Fruit fly (Drosophila melanogaster) whole organism, embryonic: ENCODE data around the gene RSG7.
A peak's percentile ranks its signal among the peaks of the same experiment; 100 is the strongest.

Source experiments
- Atf-2 ChIP-seq: fragments of 200-800 bp; sonication (Bioruptor generic); optimal IDR thresholded peaks from 2 replicates; lab custom pipeline; 2016; ENCODE audit warnings: missing biosample characterization, missing genetic modification characterization
- CG13624 ChIP-seq: fragments of 200-800 bp; sonication (Bioruptor generic); optimal IDR thresholded peaks from 2 replicates; lab custom pipeline; 2016; ENCODE audit warnings: missing biosample characterization, missing genetic modification characterization
- CG16779 ChIP-seq: fragments of 200-800 bp; sonication (Bioruptor generic); IDR thresholded peaks from 2 replicates; pipeline ENCODE4 v1.3.6; 2022; ENCODE audit warnings: missing biosample characterization, missing genetic modification characterization
- CG16815 ChIP-seq: fragments of 200-800 bp; sonication (Bioruptor generic); optimal IDR thresholded peaks from 3 replicates; lab custom pipeline; 2017; ENCODE audit warnings: missing biosample characterization, mild to moderate bottlenecking, missing genetic modification characterization
- CG16863 ChIP-seq: fragments of 200-800 bp; sonication (Bioruptor generic); optimal IDR thresholded peaks from 3 replicates; lab custom pipeline; 2016; ENCODE audit warnings: missing biosample characterization, missing genetic modification characterization
- CG17829 ChIP-seq: fragments of 200-800 bp; optimal IDR thresholded peaks from 2 replicates; lab custom pipeline; 2019; ENCODE audit warnings: missing biosample characterization, mild to moderate bottlenecking, missing genetic modification characterization, moderate library complexity
- CG18476 ChIP-seq: fragments of 200-800 bp; sonication (Bioruptor generic); optimal IDR thresholded peaks from 2 replicates; lab custom pipeline; 2016; ENCODE audit warnings: missing biosample characterization, mild to moderate bottlenecking, missing genetic modification characterization
- CG18599 ChIP-seq: fragments of 200-800 bp; sonication (Bioruptor generic); optimal IDR thresholded peaks from 3 replicates; lab custom pipeline; 2017; ENCODE audit warnings: missing biosample characterization, missing genetic modification characterization, mild to moderate bottlenecking, moderate library complexity, missing genetic modification reagents
- CG34422 ChIP-seq: fragments of 200-800 bp; sonication (Bioruptor generic); IDR thresholded peaks from 3 replicates; pipeline ENCODE4 v1.3.6; 2022; ENCODE audit warnings: missing biosample characterization, missing genetic modification characterization
- CG4282 ChIP-seq: fragments of 200-800 bp; sonication (Bioruptor generic); optimal IDR thresholded peaks from 2 replicates; lab custom pipeline; 2016; ENCODE audit warnings: missing biosample characterization, missing genetic modification characterization
- CG6272 ChIP-seq: fragments of 200-800 bp; sonication (Bioruptor generic); IDR thresholded peaks from 2 replicates; pipeline ENCODE4 v1.3.6; 2022; ENCODE audit warnings: missing biosample characterization, missing genetic modification characterization
- CG6689 ChIP-seq: fragments of 200-800 bp; sonication (Bioruptor generic); IDR thresholded peaks from 2 replicates; pipeline ENCODE4 v1.3.6; 2022; ENCODE audit warnings: missing biosample characterization, missing genetic modification characterization
- CG7271 ChIP-seq: fragments of 200-800 bp; sonication (Bioruptor generic); optimal IDR thresholded peaks from 2 replicates; lab custom pipeline; 2018; ENCODE audit warnings: missing biosample characterization, mild to moderate bottlenecking, missing genetic modification characterization, moderate library complexity
- CG8765 ChIP-seq: fragments of 200-800 bp; sonication (Bioruptor generic); IDR thresholded peaks from 2 replicates; pipeline ENCODE4 v1.3.6; 2022; ENCODE audit warnings: missing biosample characterization, missing genetic modification characterization
- CG9817 ChIP-seq: fragments of 200-800 bp; sonication (Bioruptor generic); optimal IDR thresholded peaks from 2 replicates; lab custom pipeline; 2018; ENCODE audit warnings: missing biosample characterization, mild to moderate bottlenecking, missing genetic modification characterization, moderate library complexity
- CoRest ChIP-seq: fragments of 200-800 bp; sonication (Bioruptor generic); optimal IDR thresholded peaks from 3 replicates; lab custom pipeline; 2018; ENCODE audit warnings: missing biosample characterization, mild to moderate bottlenecking, missing genetic modification characterization, moderate library complexity
- Dbx ChIP-seq: fragments of 200-800 bp; sonication (Bioruptor generic); IDR thresholded peaks from 3 replicates; pipeline ENCODE4 v1.3.6; 2022; ENCODE audit warnings: missing biosample characterization, missing genetic modification characterization
- Dll ChIP-seq: fragments of 200-800 bp; sonication (Bioruptor generic); IDR thresholded peaks from 4 replicates; pipeline ENCODE4 v1.3.6; 2022; ENCODE audit warnings: missing biosample characterization, missing genetic modification characterization; ENCODE audit not compliant: partially characterized antibody
- E2f1 ChIP-seq: fragments of 200-800 bp; sonication (Bioruptor generic); IDR thresholded peaks from 2 replicates; pipeline ENCODE4 v1.3.6; 2022; ENCODE audit warnings: missing biosample characterization, missing genetic modification characterization
- Elba2 ChIP-seq: fragments of 200-800 bp; sonication (Bioruptor generic); optimal IDR thresholded peaks from 3 replicates; lab custom pipeline; 2016; ENCODE audit warnings: missing biosample characterization, missing genetic modification characterization
- Fer1 ChIP-seq: fragments of 200-800 bp; sonication (Bioruptor generic); optimal IDR thresholded peaks from 2 replicates; lab custom pipeline; 2017; ENCODE audit warnings: missing biosample characterization, mild to moderate bottlenecking, missing genetic modification characterization
- Hr39 ChIP-seq: fragments of >200 bp; optimal IDR thresholded peaks from 2 replicates; lab custom pipeline; 2017
- Opbp ChIP-seq: fragments of 200-800 bp; sonication (Bioruptor generic); IDR thresholded peaks from 3 replicates; pipeline ENCODE4 v1.3.6; 2022; ENCODE audit warnings: missing biosample characterization, missing genetic modification characterization; ENCODE audit not compliant: partially characterized antibody
- Vsx1 ChIP-seq: fragments of 200-800 bp; sonication (Bioruptor generic); optimal IDR thresholded peaks from 2 replicates; lab custom pipeline; 2017; ENCODE audit warnings: missing biosample characterization, mild to moderate bottlenecking, missing genetic modification characterization, missing genetic modification reagents
- ap ChIP-seq: fragments of 200-800 bp; sonication (Bioruptor generic); IDR thresholded peaks from 2 replicates; pipeline ENCODE4 v1.3.6; 2022; ENCODE audit warnings: missing biosample characterization, missing genetic modification characterization
- ase ChIP-seq: fragments of 200-800 bp; sonication (Bioruptor generic); IDR thresholded peaks from 3 replicates; pipeline ENCODE4 v1.3.6; 2022; ENCODE audit warnings: missing biosample characterization, missing genetic modification characterization
- az2 ChIP-seq: fragments of 200-800 bp; sonication (Bioruptor generic); optimal IDR thresholded peaks from 3 replicates; lab custom pipeline; 2016; ENCODE audit warnings: missing biosample characterization, missing genetic modification characterization
- bigmax ChIP-seq: fragments of 200-800 bp; sonication (Bioruptor generic); optimal IDR thresholded peaks from 2 replicates; lab custom pipeline; 2018; ENCODE audit warnings: missing biosample characterization, mild to moderate bottlenecking, missing genetic modification characterization
- chinmo ChIP-seq: fragments of 200-800 bp; sonication (Bioruptor generic); IDR thresholded peaks from 4 replicates; pipeline ENCODE4 v1.3.6; 2022; ENCODE audit warnings: missing biosample characterization, missing genetic modification characterization; ENCODE audit not compliant: partially characterized antibody
- dan ChIP-seq: fragments of 200-800 bp; sonication (Bioruptor generic); IDR thresholded peaks from 2 replicates; pipeline ENCODE4 v1.3.6; 2022; ENCODE audit warnings: missing biosample characterization, missing genetic modification characterization
- dati ChIP-seq: fragments of 200-800 bp; sonication (Bioruptor generic); IDR thresholded peaks from 2 replicates; pipeline ENCODE4 v1.3.6; 2022; ENCODE audit warnings: missing biosample characterization, missing genetic modification characterization
- dysf ChIP-seq: fragments of 200-800 bp; sonication (Bioruptor generic); IDR thresholded peaks from 3 replicates; pipeline ENCODE4 v1.3.6; 2022; ENCODE audit warnings: missing biosample characterization, missing genetic modification characterization
- ewg ChIP-seq: fragments of 200-800 bp; sonication (Bioruptor generic); optimal IDR thresholded peaks from 3 replicates; lab custom pipeline; 2017; ENCODE audit warnings: mild to moderate bottlenecking, missing biosample characterization, missing genetic modification reagents, missing genetic modification characterization
- fd102C ChIP-seq: fragments of 200-800 bp; sonication (Bioruptor generic); optimal IDR thresholded peaks from 2 replicates; lab custom pipeline; 2018; ENCODE audit warnings: missing biosample characterization, mild to moderate bottlenecking, missing genetic modification characterization, moderate library complexity
- fu2 ChIP-seq: fragments of 200-800 bp; sonication (Bioruptor generic); optimal IDR thresholded peaks from 2 replicates; lab custom pipeline; 2016; ENCODE audit warnings: missing biosample characterization, missing genetic modification characterization
- hth ChIP-seq: fragments of >200 bp; optimal IDR thresholded peaks from 2 replicates; lab custom pipeline; 2017; ENCODE audit warnings: inconsistent platforms
- inv ChIP-seq: fragments of 200-800 bp; sonication (Bioruptor generic); IDR thresholded peaks from 2 replicates; pipeline ENCODE4 v1.3.6; 2022; ENCODE audit warnings: missing biosample characterization, missing genetic modification characterization; ENCODE audit not compliant: partially characterized antibody
- lab ChIP-seq: fragments of 200-800 bp; sonication (Bioruptor generic); optimal IDR thresholded peaks from 3 replicates; lab custom pipeline; 2017; ENCODE audit warnings: missing biosample characterization, missing genetic modification characterization, mild to moderate bottlenecking, moderate library complexity, missing genetic modification reagents
- lilli ChIP-seq: fragments of 200-800 bp; sonication (Bioruptor generic); optimal IDR thresholded peaks from 3 replicates; lab custom pipeline; 2016; ENCODE audit warnings: missing biosample characterization, missing genetic modification characterization
- luna ChIP-seq: fragments of 200-800 bp; sonication (Bioruptor generic); optimal IDR thresholded peaks from 2 replicates; lab custom pipeline; 2016; ENCODE audit warnings: missing biosample characterization, missing genetic modification characterization
- oc ChIP-seq: fragments of 200-800 bp; sonication (Bioruptor generic); optimal IDR thresholded peaks from 2 replicates; lab custom pipeline; 2018; ENCODE audit warnings: missing biosample characterization, mild to moderate bottlenecking, missing genetic modification characterization, moderate library complexity
- odd ChIP-seq: fragments of 200-800 bp; sonication (Bioruptor generic); optimal IDR thresholded peaks from 2 replicates; lab custom pipeline; 2017; ENCODE audit warnings: missing biosample characterization, mild to moderate bottlenecking, missing genetic modification characterization
- phol ChIP-seq: fragments of 200-800 bp; sonication (Bioruptor generic); optimal IDR thresholded peaks from 3 replicates; lab custom pipeline; 2018; ENCODE audit warnings: missing biosample characterization, mild to moderate bottlenecking, missing genetic modification characterization, moderate library complexity
- row ChIP-seq: fragments of 200-800 bp; sonication (Bioruptor generic); IDR thresholded peaks from 3 replicates; pipeline ENCODE4 v1.3.6; 2022; ENCODE audit warnings: missing biosample characterization, missing genetic modification characterization
- sd ChIP-seq: fragments of 200-800 bp; sonication (Bioruptor generic); optimal IDR thresholded peaks from 3 replicates; lab custom pipeline; 2018; ENCODE audit warnings: missing biosample characterization, mild to moderate bottlenecking, missing genetic modification characterization, moderate library complexity
- sens ChIP-seq: fragments of 200-800 bp; sonication (Bioruptor generic); peaks from one replicate; lab custom pipeline; 2016; ENCODE audit warnings: missing biosample characterization, missing genetic modification characterization
- sug ChIP-seq: fragments of 200-800 bp; optimal IDR thresholded peaks from 2 replicates; lab custom pipeline; 2019; ENCODE audit warnings: missing biosample characterization, mild to moderate bottlenecking, missing genetic modification characterization, moderate library complexity
- tgo ChIP-seq: fragments of 200-800 bp; sonication (Bioruptor generic); IDR thresholded peaks from 3 replicates; pipeline ENCODE4 v1.3.6; 2022; ENCODE audit warnings: missing biosample characterization, missing genetic modification characterization
- tio ChIP-seq: fragments of 200-800 bp; sonication (Bioruptor generic); optimal IDR thresholded peaks from 2 replicates; lab custom pipeline; 2017; ENCODE audit warnings: missing biosample characterization, missing genetic modification characterization, inconsistent platforms
- unc-4 ChIP-seq: fragments of 200-800 bp; sonication (Bioruptor generic); IDR thresholded peaks from 2 replicates; pipeline ENCODE4 v1.3.6; 2022; ENCODE audit warnings: missing biosample characterization, missing genetic modification characterization; ENCODE audit not compliant: partially characterized antibody
- zen ChIP-seq: fragments of 200-800 bp; sonication (Bioruptor generic); optimal IDR thresholded peaks from 3 replicates; lab custom pipeline; 2018; ENCODE audit warnings: missing biosample characterization, mild to moderate bottlenecking, missing genetic modification characterization, moderate library complexity
- zf30C ChIP-seq: fragments of 200-800 bp; sonication (Bioruptor generic); optimal IDR thresholded peaks from 3 replicates; lab custom pipeline; 2018; ENCODE audit warnings: missing biosample characterization, mild to moderate bottlenecking, missing genetic modification characterization

The RSG7 gene

dm6 chrX:16854746-16855145 lies 10.5 kb upstream of the RSG7 start (continued):
- TF ChIP-seq oc (tag; lab: Kevin White, UChicago), result no peak
- TF ChIP-seq CG9817 (tag; lab: Kevin White, UChicago), result peak; percentile 24
- peak; percentile 28 for TF ChIP-seq tio (GFP tag; lab: Kevin White, UChicago)
- peak; percentile 85 for TF ChIP-seq sens (GFP tag; lab: Kevin White, UChicago)
- TF ChIP-seq Opbp (GFP tag; lab: Robert Waterston, UW), result no peak
- peak; percentile 43 for TF ChIP-seq ewg (GFP tag; lab: Kevin White, UChicago)
- TF ChIP-seq row (GFP tag; lab: Robert Waterston, UW), result peak; percentile 49; the same call in 2 of the 3 replicates
- no peak for TF ChIP-seq inv (GFP tag; lab: Robert Waterston, UW)
- no peak for TF ChIP-seq bigmax
- TF ChIP-seq chinmo, result no peak
- TF ChIP-seq Vsx1 (GFP tag; lab: Kevin White, UChicago), result peak; percentile 31
- no peak for TF ChIP-seq fd102C (GFP tag; lab: Kevin White, UChicago)
- TF ChIP-seq sug (tag; lab: Kevin White, UChicago), result no peak
- TF ChIP-seq CG16815 (GFP tag; lab: Kevin White, UChicago), result no peak
- peak; percentile 27 for TF ChIP-seq lilli (GFP tag; lab: Kevin White, UChicago)
- peak; percentile 35 for TF ChIP-seq az2
- TF ChIP-seq E2f1 (GFP tag; lab: Robert Waterston, UW), result no peak
- TF ChIP-seq phol (tag; lab: Kevin White, UChicago), result peak; percentile 75
- TF ChIP-seq unc-4, result no peak
- TF ChIP-seq luna (GFP tag; lab: Kevin White, UChicago), result no peak
- no peak for TF ChIP-seq Elba2 (GFP tag; lab: Kevin White, UChicago)
- no peak for TF ChIP-seq sd
- TF ChIP-seq hth (lab: Kevin White, UChicago), result no peak
- TF ChIP-seq CG18599 (GFP tag; lab: Kevin White, UChicago), result peak; percentile 47
- TF ChIP-seq zen (tag; lab: Kevin White, UChicago), result no peak
- TF ChIP-seq CG16779 (GFP tag; lab: Robert Waterston, UW), result no peak
- TF ChIP-seq ap (GFP tag; lab: Robert Waterston, UW), result peak; percentile 15; the same call in 1 of the 2 replicates
- no peak for TF ChIP-seq dan (GFP tag; lab: Robert Waterston, UW)
- TF ChIP-seq CG16863 (GFP tag; lab: Kevin White, UChicago), result peak; percentile 6
- no peak for TF ChIP-seq Hr39 (lab: Kevin White, UChicago)
- no peak for TF ChIP-seq CG7271
- TF ChIP-seq Atf-2 (GFP tag; lab: Kevin White, UChicago), result no peak
- TF ChIP-seq ase, result peak; percentile 14; the same call in 1 of the 3 replicates
- peak; percentile 57 for TF ChIP-seq lab (GFP tag; lab: Kevin White, UChicago)
- TF ChIP-seq CG18476, result no peak
- no peak for TF ChIP-seq CG8765 (GFP tag; lab: Robert Waterston, UW)
- peak; percentile 62; the same call in 2 of the 3 replicates for TF ChIP-seq dysf (GFP tag; lab: Robert Waterston, UW)
- no peak for TF ChIP-seq CG4282
- TF ChIP-seq CG17829 (tag; lab: Kevin White, UChicago), result peak; percentile 23
- peak; percentile 36 for TF ChIP-seq odd (GFP tag; lab: Kevin White, UChicago)
- TF ChIP-seq tgo, result peak; percentile 61; the same call in 2 of the 3 replicates
- TF ChIP-seq Fer1 (GFP tag; lab: Kevin White, UChicago), result no peak
- no peak for TF ChIP-seq Dll (GFP tag; lab: Robert Waterston, UW)
- peak; percentile 49; the same call in 1 of the 2 replicates for TF ChIP-seq CG6689
- no peak for TF ChIP-seq fu2 (GFP tag; lab: Kevin White, UChicago)
- TF ChIP-seq CG34422 (GFP tag; lab: Robert Waterston, UW), result 0 out of 3 replicates have a peak, but pooled peaks have one; percentile 28
- TF ChIP-seq CoRest (tag; lab: Kevin White, UChicago), result peak; percentile 71
- no peak for TF ChIP-seq Dbx
- no peak for TF ChIP-seq dati
- no peak for TF ChIP-seq zf30C
- TF ChIP-seq CG6272 (GFP tag; lab: Robert Waterston, UW), result no peak
- TF ChIP-seq CG13624 (GFP tag; lab: Kevin White, UChicago), result no peak
